Worm (Caenorhabditis elegans): Measurements from ENCODE around the gene grwd-1.

DNA sequence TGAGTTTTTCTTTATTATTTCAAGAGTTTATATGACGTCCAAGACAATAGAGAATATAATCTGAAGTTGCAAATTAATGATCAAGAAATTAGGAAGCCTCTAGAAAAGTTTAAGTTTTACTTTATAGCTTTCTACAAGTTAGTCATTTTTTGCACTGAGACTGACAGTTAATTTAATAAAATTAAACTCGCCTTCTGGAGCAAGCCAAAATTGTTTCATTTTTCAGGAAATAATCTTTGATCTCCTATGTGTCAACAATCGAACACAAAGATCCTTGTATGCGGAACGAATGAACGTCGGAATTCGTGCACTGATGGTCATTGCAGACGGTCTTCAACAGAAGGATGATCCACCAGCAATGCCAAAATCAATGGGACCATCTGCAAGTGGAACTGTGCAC, 40.9 kb upstream of the grwd-1 start:
- TF ChIP-seq lin-15B (tag; optimal IDR thresholded peaks at IDR 0.05), result no peak
- no peak for TF ChIP-seq mml-1 (tag; optimal IDR thresholded peaks at IDR 0.05)
- no peak for TF ChIP-seq ZK546.5 (tag; optimal IDR thresholded peaks at IDR 0.05)
- no peak for TF ChIP-seq snpc-4 (tag; optimal IDR thresholded peaks at IDR 0.05)
- TF ChIP-seq fos-1 (tag; optimal IDR thresholded peaks at IDR 0.05), result no peak
- no peak for TF ChIP-seq pqm-1 (tag; optimal IDR thresholded peaks at IDR 0.05)
- TF ChIP-seq aly-2 (tag; optimal IDR thresholded peaks at IDR 0.05), result no peak
- no peak for TF ChIP-seq nhr-12 (tag; optimal IDR thresholded peaks at IDR 0.05)
